Worm (Caenorhabditis elegans): ENCODE data around the gene F53H4.4.

F53H4.4 gene

ce11 chrX:15841086-15841622 lies 25.0 kb upstream of the F53H4.4 start, which contains the start of gene serp-1.1 (continued):
- TF ChIP-seq somi-1 (GFP tag; optimal IDR thresholded peaks at IDR 0.05), result peak; percentile 97
- no peak for TF ChIP-seq madf-8 (GFP tag; conservative IDR thresholded peaks at IDR 0.05)
- TF ChIP-seq tbx-9 (tag; optimal IDR thresholded peaks at IDR 0.05; ENCODE audit: borderline replicate concordance), result no peak
- peak; percentile 66 for TF ChIP-seq akir-1 (GFP tag; optimal IDR thresholded peaks at IDR 0.05)
- peak; percentile 100 for TF ChIP-seq ets-4 (GFP tag; optimal IDR thresholded peaks at IDR 0.05)
- peak; percentile 70 for TF ChIP-seq nhr-27 (tag; optimal IDR thresholded peaks at IDR 0.05)
- no peak for TF ChIP-seq snpc-3.4 (tag; optimal IDR thresholded peaks at IDR 0.05)
- TF ChIP-seq rec-8 (tag; optimal IDR thresholded peaks at IDR 0.05), result no peak
- peak; percentile 71 for TF ChIP-seq F23B12.7 (tag; optimal IDR thresholded peaks at IDR 0.05; ENCODE audit: insufficient read depth)
- TF ChIP-seq attf-5 (GFP tag; optimal IDR thresholded peaks at IDR 0.05), result peak; percentile 96
- peak; percentile 99 for TF ChIP-seq ceh-27 (GFP tag; optimal IDR thresholded peaks at IDR 0.05)
- no peak for TF ChIP-seq lsy-27 (tag; optimal IDR thresholded peaks at IDR 0.05; ENCODE audit: borderline replicate concordance, insufficient read depth)
- peak; percentile 59 for TF ChIP-seq sptf-2 (GFP tag; optimal IDR thresholded peaks at IDR 0.05)
- TF ChIP-seq atf-7 (tag; optimal IDR thresholded peaks at IDR 0.05), result peak; percentile 100
- peak; percentile 36 for TF ChIP-seq snpc-1.1 (tag; optimal IDR thresholded peaks at IDR 0.05; ENCODE audit: insufficient read depth)
- peak; percentile 96 for TF ChIP-seq pbrm-1 (GFP tag; IDR thresholded peaks at IDR 0.05)
- peak; percentile 97 for TF ChIP-seq ztf-26 (tag; optimal IDR thresholded peaks at IDR 0.05)
- TF ChIP-seq mcd-1 (GFP tag; IDR thresholded peaks at IDR 0.05), result peak; percentile 95
- TF ChIP-seq mes-4 (tag; optimal IDR thresholded peaks at IDR 0.05), result no peak
- no peak for TF ChIP-seq T26A5.8 (tag; optimal IDR thresholded peaks at IDR 0.05)
- no peak for TF ChIP-seq bed-1 (GFP tag; IDR thresholded peaks at IDR 0.05)
- TF ChIP-seq F57C9.4 (tag; optimal IDR thresholded peaks at IDR 0.05), result peak; percentile 79
- TF ChIP-seq cebp-1 (GFP tag; IDR thresholded peaks at IDR 0.05), result no peak; the same call in none of the 2 replicates
- TF ChIP-seq cebp-1 (tag; optimal IDR thresholded peaks at IDR 0.05), result peak; percentile 95
- peak; percentile 98 for TF ChIP-seq ztf-22 (GFP tag; optimal IDR thresholded peaks at IDR 0.05)
- no peak for TF ChIP-seq mel-28 (tag; optimal IDR thresholded peaks at IDR 0.05; ENCODE audit: borderline replicate concordance)
- peak; percentile 35 for TF ChIP-seq lsl-1 (GFP tag; optimal IDR thresholded peaks at IDR 0.05)
- 0 out of 2 replicates have a peak, but pooled peaks have one; percentile 51 for TF ChIP-seq ceh-40 (GFP tag; IDR thresholded peaks at IDR 0.05)
- peak; percentile 87 for TF ChIP-seq hmg-1.2 (GFP tag; IDR thresholded peaks at IDR 0.05)
- TF ChIP-seq T07F8.4 (tag; optimal IDR thresholded peaks at IDR 0.05), result peak; percentile 40
- peak; percentile 98 for TF ChIP-seq madf-10 (tag; optimal IDR thresholded peaks at IDR 0.05)
- peak; percentile 89; the same call in 1 of the 2 replicates for TF ChIP-seq cebp-2 (GFP tag; IDR thresholded peaks at IDR 0.05)
- peak; percentile 32 for TF ChIP-seq rpc-1 (optimal IDR thresholded peaks at IDR 0.05)
- TF ChIP-seq rpc-1 (tag; optimal IDR thresholded peaks at IDR 0.05), result no peak
- peak; percentile 97 for TF ChIP-seq Y53G8AR.9 (GFP tag; conservative IDR thresholded peaks at IDR 0.05)
- TF ChIP-seq ceh-100 (GFP tag; IDR thresholded peaks at IDR 0.05), result peak; percentile 84
- peak; percentile 53; the same call in 1 of the 2 replicates for TF ChIP-seq Y67H2A.10 (GFP tag; conservative IDR thresholded peaks at IDR 0.05)
- peak; percentile 94 for TF ChIP-seq Y56A3A.18 (GFP tag; IDR thresholded peaks at IDR 0.05)
- TF ChIP-seq dpff-1 (tag; optimal IDR thresholded peaks at IDR 0.05), result peak; percentile 17
- peak; percentile 82; the same call in 1 of the 2 replicates for TF ChIP-seq lag-1 (GFP tag; IDR thresholded peaks at IDR 0.05)
- no peak for TF ChIP-seq fkh-3 (tag; optimal IDR thresholded peaks at IDR 0.05)
- peak; percentile 99 for TF ChIP-seq K12H6.12 (tag; optimal IDR thresholded peaks at IDR 0.05)
- no peak for TF ChIP-seq ztf-25 (GFP tag; IDR thresholded peaks at IDR 0.05)
- peak; percentile 80 for TF ChIP-seq C17E4.6 (GFP tag; IDR thresholded peaks at IDR 0.05)
- TF ChIP-seq efl-1 (GFP tag; optimal IDR thresholded peaks at IDR 0.05), result no peak
- TF ChIP-seq athp-1 (tag; optimal IDR thresholded peaks at IDR 0.05), result peak; percentile 85
- TF ChIP-seq hsf-1 (GFP tag; IDR thresholded peaks at IDR 0.05), result peak; percentile 64
- TF ChIP-seq B0035.1 (tag; optimal IDR thresholded peaks at IDR 0.05), result peak; percentile 89
